Worm (Caenorhabditis elegans) whole organism, L3 larva: ENCODE measurements around the gene nspc-20.

Source experiments
- R02D3.7 ChIP-seq: fragments of 150-350 bp; optimal IDR thresholded peaks from 2 replicates; lab custom pipeline; 2014; ENCODE audit warnings: missing biosample characterization, missing genetic modification characterization
- ama-1 ChIP-seq: fragments of 150-350 bp; optimal IDR thresholded peaks from 2 replicates; lab custom pipeline; 2018
- elt-1 ChIP-seq: fragments of 150-350 bp; optimal IDR thresholded peaks from 2 replicates; lab custom pipeline; 2014; ENCODE audit warnings: missing biosample characterization, missing genetic modification characterization
- nhr-76 ChIP-seq: fragments of 150-350 bp; sonication (generic microtip); optimal IDR thresholded peaks from 5 replicates; lab custom pipeline; 2014; ENCODE audit warnings: missing biosample characterization, missing genetic modification characterization
- pqm-1 ChIP-seq: fragments of 150-350 bp; optimal IDR thresholded peaks from 2 replicates; lab custom pipeline; 2017; ENCODE audit warnings: missing biosample characterization, missing genetic modification characterization, inconsistent platforms

DNA sequence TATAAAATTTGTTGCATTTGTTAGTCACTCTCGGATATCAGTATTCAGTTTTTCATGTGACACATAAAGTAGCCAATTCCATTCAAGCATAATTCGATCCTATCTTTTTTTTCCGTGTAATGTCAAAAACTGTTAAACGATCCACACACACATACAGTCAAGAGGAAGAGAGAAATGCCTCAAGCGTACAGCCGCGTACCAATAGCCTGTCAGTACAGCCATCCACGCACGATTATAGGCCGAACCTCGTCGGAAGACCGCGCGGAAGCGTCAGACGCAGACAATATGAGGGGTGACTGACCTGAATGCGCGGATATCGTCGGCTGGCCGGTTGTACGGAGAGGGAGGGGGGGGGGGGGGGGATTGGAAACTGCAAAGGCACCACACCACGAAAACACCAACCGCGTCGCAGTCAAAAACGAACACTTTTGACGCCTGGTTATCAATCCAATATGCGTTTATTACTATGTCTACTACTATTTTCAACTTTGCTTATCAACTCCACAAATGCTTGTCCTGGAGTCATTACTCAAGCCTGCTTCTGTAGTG lies 47.6 kb upstream of the nspc-20 start, which contains the start of gene let-4:
- TF ChIP-seq pqm-1 (tag; lab: Kevin White, UChicago) = no peak
- TF ChIP-seq R02D3.7 = no peak
- no peak for TF ChIP-seq ama-1 (lab: Kevin White, UChicago)
- no peak for TF ChIP-seq elt-1 (tag; lab: Kevin White, UChicago)
- no peak for TF ChIP-seq nhr-76 (tag; lab: Kevin White, UChicago)
